Fruit fly (Drosophila melanogaster) whole organism, prepupa: ENCODE results near the gene EMC3.

Source experiments
- Blimp-1 ChIP-seq: fragments of 200-800 bp; sonication (Bioruptor generic); optimal IDR thresholded peaks from 3 replicates; lab custom pipeline; 2017; ENCODE audit warnings: missing biosample characterization, missing genetic modification characterization, mild to moderate bottlenecking, moderate library complexity, missing genetic modification reagents
- CG10631 ChIP-seq: fragments of 200-800 bp; sonication (Bioruptor generic); optimal IDR thresholded peaks from 2 replicates; lab custom pipeline; 2016; ENCODE audit warnings: missing biosample characterization, missing genetic modification characterization
- CG11294 ChIP-seq: fragments of 200-800 bp; sonication (Bioruptor generic); IDR thresholded peaks from 2 replicates; pipeline ENCODE4 v1.3.6; 2022; ENCODE audit warnings: missing biosample characterization, missing genetic modification characterization
- CG11902 ChIP-seq: fragments of 200-800 bp; sonication (Bioruptor generic); optimal IDR thresholded peaks from 3 replicates; lab custom pipeline; 2016; ENCODE audit warnings: missing biosample characterization, missing genetic modification characterization
- CG15336 ChIP-seq: fragments of 200-800 bp; sonication (Bioruptor generic); IDR thresholded peaks from 2 replicates; pipeline ENCODE4 v1.3.6; 2022; ENCODE audit warnings: missing biosample characterization, missing genetic modification characterization
- CG1621 ChIP-seq: fragments of 200-800 bp; sonication (Bioruptor generic); optimal IDR thresholded peaks from 3 replicates; lab custom pipeline; 2018; ENCODE audit warnings: missing biosample characterization, mild to moderate bottlenecking, missing genetic modification characterization
- CG16779 ChIP-seq: fragments of 200-800 bp; sonication (Bioruptor generic); optimal IDR thresholded peaks from 3 replicates; lab custom pipeline; 2017; ENCODE audit warnings: missing biosample characterization, mild to moderate bottlenecking, missing genetic modification characterization
- CG31627 ChIP-seq: fragments of 200-800 bp; sonication (Bioruptor generic); optimal IDR thresholded peaks from 3 replicates; lab custom pipeline; 2016; ENCODE audit warnings: missing biosample characterization, missing genetic modification characterization
- CG32006 ChIP-seq: fragments of 200-800 bp; sonication (Bioruptor generic); optimal IDR thresholded peaks from 3 replicates; lab custom pipeline; 2017; ENCODE audit warnings: missing biosample characterization, mild to moderate bottlenecking, missing genetic modification characterization
- CG34406 ChIP-seq: fragments of 200-800 bp; sonication (Bioruptor generic); optimal IDR thresholded peaks from 3 replicates; lab custom pipeline; 2016; ENCODE audit warnings: missing biosample characterization, missing genetic modification characterization
- CG3919 ChIP-seq: fragments of 200-800 bp; sonication (Bioruptor generic); optimal IDR thresholded peaks from 3 replicates; lab custom pipeline; 2016; ENCODE audit warnings: missing biosample characterization, missing genetic modification characterization
- CG4318 ChIP-seq: fragments of 200-800 bp; sonication (Bioruptor generic); optimal IDR thresholded peaks from 3 replicates; lab custom pipeline; 2017; ENCODE audit warnings: missing biosample characterization, mild to moderate bottlenecking, missing genetic modification characterization
- CG6163 ChIP-seq: fragments of 200-800 bp; sonication (Bioruptor generic); IDR thresholded peaks from 3 replicates; pipeline ENCODE4 v1.3.6; 2022; ENCODE audit warnings: missing biosample characterization, missing genetic modification characterization
- CG6276 ChIP-seq: fragments of 200-800 bp; sonication (Bioruptor generic); optimal IDR thresholded peaks from 2 replicates; lab custom pipeline; 2017; ENCODE audit warnings: missing biosample characterization, mild to moderate bottlenecking, missing genetic modification characterization
- CG6792 ChIP-seq: fragments of 200-800 bp; sonication (Bioruptor generic); optimal IDR thresholded peaks from 3 replicates; lab custom pipeline; 2016; ENCODE audit warnings: missing biosample characterization, missing genetic modification characterization
- CG6808 ChIP-seq: fragments of 200-800 bp; sonication (Bioruptor generic); optimal IDR thresholded peaks from 3 replicates; lab custom pipeline; 2017; ENCODE audit warnings: missing biosample characterization, missing genetic modification characterization, mild to moderate bottlenecking, moderate library complexity, missing genetic modification reagents
- CG6854 ChIP-seq: fragments of 200-800 bp; sonication (Bioruptor generic); optimal IDR thresholded peaks from 2 replicates; lab custom pipeline; 2017; ENCODE audit warnings: missing biosample characterization, mild to moderate bottlenecking, missing genetic modification characterization
- CG7368 ChIP-seq: fragments of 200-800 bp; sonication (Bioruptor generic); optimal IDR thresholded peaks from 3 replicates; lab custom pipeline; 2016; ENCODE audit warnings: missing biosample characterization, missing genetic modification characterization
- CG8119 ChIP-seq: fragments of 200-800 bp; sonication (Bioruptor generic); IDR thresholded peaks from 3 replicates; pipeline ENCODE4 v1.3.6; 2022; ENCODE audit warnings: missing biosample characterization, missing genetic modification characterization
- CG8319 ChIP-seq: fragments of 200-800 bp; sonication (Bioruptor generic); optimal IDR thresholded peaks from 3 replicates; lab custom pipeline; 2016; ENCODE audit warnings: missing biosample characterization, missing genetic modification characterization
- CG8632 ChIP-seq: fragments of 200-800 bp; sonication (Bioruptor generic); optimal IDR thresholded peaks from 3 replicates; lab custom pipeline; 2016; ENCODE audit warnings: missing biosample characterization, missing genetic modification characterization
- Eip78C ChIP-seq: fragments of 200-800 bp; sonication (Bioruptor generic); peaks from one replicate; lab custom pipeline; 2016; ENCODE audit warnings: missing biosample characterization, missing genetic modification characterization
- Gug ChIP-seq: fragments of 200-800 bp; sonication (Bioruptor generic); IDR thresholded peaks from 2 replicates; pipeline ENCODE4 v1.3.6; 2022; ENCODE audit warnings: missing biosample characterization, missing genetic modification characterization
- Hr38 ChIP-seq: sonication (Bioruptor generic); optimal IDR thresholded peaks from 2 replicates; lab custom pipeline; 2016; ENCODE audit warnings: missing biosample characterization, missing genetic modification characterization
- Hr39 ChIP-seq: fragments of 200-800 bp; sonication (Bioruptor generic); optimal IDR thresholded peaks from 2 replicates; lab custom pipeline; 2016; ENCODE audit warnings: missing biosample characterization, missing genetic modification characterization
- Hr4 ChIP-seq: fragments of 200-800 bp; sonication (Bioruptor generic); optimal IDR thresholded peaks from 3 replicates; lab custom pipeline; 2016; ENCODE audit warnings: missing biosample characterization, missing genetic modification characterization
- Lpt ChIP-seq: fragments of 200-800 bp; sonication (Bioruptor generic); optimal IDR thresholded peaks from 3 replicates; lab custom pipeline; 2016; ENCODE audit warnings: missing biosample characterization, missing genetic modification characterization
- OdsH ChIP-seq: fragments of 200-800 bp; sonication (Bioruptor generic); optimal IDR thresholded peaks from 3 replicates; lab custom pipeline; 2016; ENCODE audit warnings: missing biosample characterization, missing genetic modification characterization
- Smox ChIP-seq: fragments of 200-800 bp; sonication (Bioruptor generic); optimal IDR thresholded peaks from 3 replicates; lab custom pipeline; 2016; ENCODE audit warnings: missing biosample characterization, missing genetic modification characterization
- Sox102F ChIP-seq: fragments of 200-800 bp; sonication (Bioruptor generic); optimal IDR thresholded peaks from 2 replicates; lab custom pipeline; 2016; ENCODE audit warnings: missing biosample characterization, mild to moderate bottlenecking, missing genetic modification characterization
- Sox14 ChIP-seq: fragments of 200-800 bp; sonication (Bioruptor generic); optimal IDR thresholded peaks from 3 replicates; lab custom pipeline; 2016; ENCODE audit warnings: missing biosample characterization, missing genetic modification characterization
- Sox15 ChIP-seq: fragments of 200-800 bp; sonication (Bioruptor generic); optimal IDR thresholded peaks from 3 replicates; lab custom pipeline; 2016; ENCODE audit warnings: missing biosample characterization, missing genetic modification characterization
- achi ChIP-seq: fragments of 200-800 bp; sonication (Bioruptor generic); optimal IDR thresholded peaks from 3 replicates; lab custom pipeline; 2016; ENCODE audit warnings: missing biosample characterization, missing genetic modification characterization
- acj6 ChIP-seq: fragments of 200-800 bp; sonication (Bioruptor generic); optimal IDR thresholded peaks from 3 replicates; lab custom pipeline; 2016; ENCODE audit warnings: missing biosample characterization, missing genetic modification characterization
- cyc ChIP-seq: fragments of 200-800 bp; sonication (Bioruptor generic); optimal IDR thresholded peaks from 3 replicates; lab custom pipeline; 2016; ENCODE audit warnings: missing biosample characterization, missing genetic modification characterization
- dsx ChIP-seq: fragments of 200-800 bp; optimal IDR thresholded peaks from 3 replicates; lab custom pipeline; 2019; ENCODE audit warnings: missing biosample characterization, mild to moderate bottlenecking, missing genetic modification characterization, moderate library complexity; ENCODE audit not compliant: poor library complexity, severe bottlenecking
- eg ChIP-seq: fragments of 200-800 bp; sonication (Bioruptor generic); IDR thresholded peaks from 3 replicates; pipeline ENCODE4 v1.3.6; 2022; ENCODE audit warnings: missing biosample characterization, missing genetic modification characterization
- fd59A ChIP-seq: fragments of 200-800 bp; sonication (Bioruptor generic); optimal IDR thresholded peaks from 2 replicates; lab custom pipeline; 2017; ENCODE audit warnings: missing biosample characterization, mild to moderate bottlenecking, missing genetic modification characterization, missing genetic modification reagents
- fd85E ChIP-seq: fragments of 200-800 bp; sonication (Bioruptor generic); optimal IDR thresholded peaks from 3 replicates; lab custom pipeline; 2016; ENCODE audit warnings: missing biosample characterization, missing genetic modification characterization
- lz ChIP-seq: fragments of 200-800 bp; sonication (Bioruptor generic); optimal IDR thresholded peaks from 3 replicates; lab custom pipeline; 2016; ENCODE audit warnings: missing biosample characterization, missing genetic modification characterization
- net ChIP-seq: fragments of 200-800 bp; sonication (Bioruptor generic); optimal IDR thresholded peaks from 3 replicates; lab custom pipeline; 2016; ENCODE audit warnings: missing biosample characterization, missing genetic modification characterization
- pdm3 ChIP-seq: fragments of 200-800 bp; sonication (Bioruptor generic); optimal IDR thresholded peaks from 3 replicates; lab custom pipeline; 2016; ENCODE audit warnings: missing biosample characterization, missing genetic modification characterization
- salr ChIP-seq, 2 experiments: fragments of 200-800 bp; sonication (Bioruptor generic); optimal IDR thresholded peaks; 3 replicates each; lab custom pipeline; 2016 to 2018; ENCODE audit warnings: missing biosample characterization in 2 of 2, missing genetic modification characterization in 2 of 2, mild to moderate bottlenecking in 1 of 2
- spab ChIP-seq: fragments of 200-800 bp; sonication (Bioruptor generic); optimal IDR thresholded peaks from 2 replicates; lab custom pipeline; 2017; ENCODE audit warnings: missing biosample characterization, mild to moderate bottlenecking, missing genetic modification characterization, missing genetic modification reagents
- ss ChIP-seq, 2 experiments: fragments of 200-800 bp; sonication (Bioruptor generic); optimal IDR thresholded peaks; 2 replicates in 1 of 2; 3 replicates in 1 of 2; lab custom pipeline; 2017 to 2018; ENCODE audit warnings: mild to moderate bottlenecking in 2 of 2, missing biosample characterization in 2 of 2, missing genetic modification characterization in 2 of 2, moderate library complexity in 1 of 2
- svp ChIP-seq: fragments of 200-800 bp; sonication (Bioruptor generic); peaks from one replicate; lab custom pipeline; 2016; ENCODE audit warnings: missing biosample characterization, missing genetic modification characterization
- vri ChIP-seq: fragments of 200-800 bp; sonication (Bioruptor generic); optimal IDR thresholded peaks from 3 replicates; lab custom pipeline; 2016; ENCODE audit warnings: missing biosample characterization, mild to moderate bottlenecking, missing genetic modification characterization

Gene EMC3

dm6 chr2L:10760422-10761166, 28.4 kb upstream of the EMC3 start, which contains the start of gene CG6495 (continued):
- TF ChIP-seq CG4318 (no peak), Smox (GFP tag; lab: Kevin White, UChicago) (peak; percentile 28), pdm3 (GFP tag; lab: Kevin White, UChicago) (peak; percentile 28), CG7368 (no peak), Lpt (GFP tag; lab: Kevin White, UChicago) (no peak), CG10631 (GFP tag; lab: Kevin White, UChicago) (no peak), lz (GFP tag; lab: Kevin White, UChicago) (no peak), eg (GFP tag; lab: Robert Waterston, UW) (no peak), CG11902 (no peak), CG8319 (GFP tag; lab: Kevin White, UChicago) (no peak), CG6792 (GFP tag; lab: Kevin White, UChicago) (peak; percentile 16), svp (no peak), CG1621 (tag; lab: Kevin White, UChicago) (no peak), dsx (GFP tag; lab: Kevin White, UChicago) (peak; percentile 29), CG6808 (no peak), CG6854 (GFP tag; lab: Kevin White, UChicago) (no peak), CG32006 (GFP tag; lab: Kevin White, UChicago) (peak; percentile 39), salr (GFP tag; optimal IDR thresholded peaks at IDR 0.05; lab: Kevin White, UChicago) (no peak), Sox15 (GFP tag; lab: Kevin White, UChicago) (no peak), CG3919 (peak; percentile 28), CG34406 (peak; percentile 2), CG8119 (GFP tag; lab: Robert Waterston, UW) (no peak), fd59A (GFP tag; lab: Kevin White, UChicago) (no peak), cyc (no peak), vri (GFP tag; lab: Kevin White, UChicago) (no peak), Hr39 (no peak), CG8632 (peak; percentile 3), ss (GFP tag; optimal IDR thresholded peaks at IDR 0.05; lab: Kevin White, UChicago) (peak in 1 of 2 experiments; percentile 8)

dm6 chr2L:10759624-10760023, 27.4 kb upstream of the EMC3 start:
- TF ChIP-seq CG16779 (no peak), net (GFP tag; lab: Kevin White, UChicago) (no peak), OdsH (GFP tag; lab: Kevin White, UChicago) (peak; percentile 37), Sox102F (GFP tag; lab: Kevin White, UChicago) (peak; percentile 41), CG8319 (GFP tag; lab: Kevin White, UChicago) (peak; percentile 29), acj6 (peak; percentile 61), CG6854 (GFP tag; lab: Kevin White, UChicago) (no peak), ss (GFP tag; optimal IDR thresholded peaks at IDR 0.05; lab: Kevin White, UChicago) (peak in 1 of 2 experiments; percentile 33), CG15336 (GFP tag; lab: Robert Waterston, UW) (no peak), CG8119 (GFP tag; lab: Robert Waterston, UW) (no peak), Sox14 (GFP tag; lab: Kevin White, UChicago) (peak; percentile 51), svp (peak; percentile 69), cyc (peak; percentile 51), Hr39 (peak; percentile 35), fd85E (GFP tag; lab: Kevin White, UChicago) (no peak), Hr4 (peak; percentile 26), CG1621 (tag; lab: Kevin White, UChicago) (peak; percentile 32), lz (GFP tag; lab: Kevin White, UChicago) (peak; percentile 49), Hr38 (no peak), CG6792 (GFP tag; lab: Kevin White, UChicago) (peak; percentile 52), Blimp-1 (GFP tag; lab: Kevin White, UChicago) (no peak), CG31627 (GFP tag; lab: Kevin White, UChicago) (peak; percentile 51), CG6163 (peak; percentile 71), CG6808 (no peak), Eip78C (GFP tag; lab: Kevin White, UChicago) (peak; percentile 83), CG6276 (no peak), eg (GFP tag; lab: Robert Waterston, UW) (no peak), CG11902 (peak; percentile 3), achi (GFP tag; lab: Kevin White, UChicago) (peak; percentile 45), dsx (GFP tag; lab: Kevin White, UChicago) (peak; percentile 11), spab (GFP tag; lab: Kevin White, UChicago) (no peak), Gug (GFP tag; lab: Robert Waterston, UW) (no peak), CG11294 (GFP tag; lab: Robert Waterston, UW) (no peak), salr (GFP tag; optimal IDR thresholded peaks at IDR 0.05; lab: Kevin White, UChicago) (peak in 1 of 2 experiments; percentile 26), CG32006 (GFP tag; lab: Kevin White, UChicago) (peak; percentile 57), Lpt (GFP tag; lab: Kevin White, UChicago) (no peak)
